Fruit fly (Drosophila melanogaster) whole organism, embryonic: ENCODE results near the gene Fnta.
A peak's percentile ranks its signal among the peaks of the same experiment; 100 is the strongest.

ENCODE experiments used
- CG10209 ChIP-seq: fragments of 200-800 bp; sonication (Bioruptor generic); optimal IDR thresholded peaks from 3 replicates; lab custom pipeline; 2017; ENCODE audit warnings: missing biosample characterization, mild to moderate bottlenecking, missing genetic modification characterization, missing genetic modification reagents
- CG10654 ChIP-seq: fragments of 200-800 bp; sonication (Bioruptor generic); optimal IDR thresholded peaks from 2 replicates; lab custom pipeline; 2016; ENCODE audit warnings: missing biosample characterization, missing genetic modification characterization
- CG10959 ChIP-seq: fragments of 200-800 bp; sonication (Bioruptor generic); IDR thresholded peaks from 2 replicates; pipeline ENCODE4 v1.3.6; 2022; ENCODE audit warnings: missing biosample characterization, missing genetic modification characterization
- CG11560 ChIP-seq: fragments of 200-800 bp; sonication (Bioruptor generic); IDR thresholded peaks from 3 replicates; pipeline ENCODE4 v1.3.6; 2022; ENCODE audit warnings: missing biosample characterization, missing genetic modification characterization
- CG12155 ChIP-seq: fragments of 200-800 bp; sonication (Bioruptor generic); optimal IDR thresholded peaks from 3 replicates; lab custom pipeline; 2016; ENCODE audit warnings: missing biosample characterization, missing genetic modification characterization
- CG13123 ChIP-seq: fragments of 200-800 bp; sonication (Bioruptor generic); optimal IDR thresholded peaks from 2 replicates; lab custom pipeline; 2016; ENCODE audit warnings: missing biosample characterization, missing genetic modification characterization
- CG15696 ChIP-seq: fragments of 200-800 bp; sonication (Bioruptor generic); optimal IDR thresholded peaks from 2 replicates; lab custom pipeline; 2019; ENCODE audit warnings: missing biosample characterization, mild to moderate bottlenecking, missing genetic modification characterization, moderate library complexity
- CG2202 ChIP-seq: fragments of 200-800 bp; sonication (Bioruptor generic); optimal IDR thresholded peaks from 2 replicates; lab custom pipeline; 2018; ENCODE audit warnings: missing biosample characterization, mild to moderate bottlenecking, missing genetic modification characterization
- CG30403 ChIP-seq: fragments of 200-800 bp; sonication (Bioruptor generic); optimal IDR thresholded peaks from 3 replicates; lab custom pipeline; 2016; ENCODE audit warnings: missing biosample characterization, missing genetic modification characterization
- CG43689 ChIP-seq: fragments of 200-800 bp; sonication (Bioruptor generic); IDR thresholded peaks from 2 replicates; pipeline ENCODE4 v1.3.6; 2022; ENCODE audit warnings: missing biosample characterization, missing genetic modification characterization
- CG4617 ChIP-seq: fragments of 200-800 bp; sonication (Bioruptor generic); optimal IDR thresholded peaks from 3 replicates; lab custom pipeline; 2016; ENCODE audit warnings: missing biosample characterization, missing genetic modification characterization, borderline replicate concordance
- CG4730 ChIP-seq: fragments of 200-800 bp; sonication (Bioruptor generic); IDR thresholded peaks from 2 replicates; pipeline ENCODE4 v1.3.6; 2022; ENCODE audit warnings: missing biosample characterization, missing genetic modification characterization
- CG5180 ChIP-seq: fragments of 200-800 bp; sonication (Bioruptor generic); optimal IDR thresholded peaks from 3 replicates; lab custom pipeline; 2017; ENCODE audit warnings: missing biosample characterization, missing genetic modification characterization, mild to moderate bottlenecking, moderate library complexity, missing genetic modification reagents
- CG5953 ChIP-seq: fragments of 200-800 bp; sonication (Bioruptor generic); IDR thresholded peaks from 2 replicates; pipeline ENCODE4 v1.3.6; 2022; ENCODE audit warnings: missing biosample characterization, missing genetic modification characterization
- CG6175 ChIP-seq: fragments of 200-800 bp; sonication (Bioruptor generic); IDR thresholded peaks from 3 replicates; pipeline ENCODE4 v1.3.6; 2022; ENCODE audit warnings: missing biosample characterization, missing genetic modification characterization
- CG6254 ChIP-seq: fragments of 200-800 bp; sonication (Bioruptor generic); optimal IDR thresholded peaks from 3 replicates; lab custom pipeline; 2017; ENCODE audit warnings: mild to moderate bottlenecking, missing biosample characterization, missing genetic modification reagents, missing genetic modification characterization
- CG7745 ChIP-seq: fragments of 200-800 bp; sonication (Bioruptor generic); optimal IDR thresholded peaks from 2 replicates; lab custom pipeline; 2018; ENCODE audit warnings: missing biosample characterization, mild to moderate bottlenecking, missing genetic modification characterization, moderate library complexity
- CG7987 ChIP-seq: fragments of 200-800 bp; sonication (Bioruptor generic); optimal IDR thresholded peaks from 2 replicates; lab custom pipeline; 2018; ENCODE audit warnings: missing biosample characterization, mild to moderate bottlenecking, missing genetic modification characterization, moderate library complexity
- CG8089 ChIP-seq: fragments of 200-800 bp; sonication (Bioruptor generic); optimal IDR thresholded peaks from 3 replicates; lab custom pipeline; 2016; ENCODE audit warnings: missing biosample characterization, missing genetic modification characterization
- CG8281 ChIP-seq: fragments of 200-800 bp; sonication (Bioruptor generic); optimal IDR thresholded peaks from 2 replicates; lab custom pipeline; 2018; ENCODE audit warnings: missing biosample characterization, mild to moderate bottlenecking, missing genetic modification characterization, moderate library complexity
- Chrac-16 ChIP-seq: fragments of 200-800 bp; sonication (Bioruptor generic); optimal IDR thresholded peaks from 3 replicates; lab custom pipeline; 2016; ENCODE audit warnings: missing biosample characterization, missing genetic modification characterization
- Doc3 ChIP-seq: fragments of 200-800 bp; sonication (Bioruptor generic); IDR thresholded peaks from 3 replicates; pipeline ENCODE4 v1.3.6; 2022; ENCODE audit warnings: missing biosample characterization, missing genetic modification characterization; ENCODE audit not compliant: partially characterized antibody
- HLH54F ChIP-seq: fragments of 200-800 bp; sonication (Bioruptor generic); optimal IDR thresholded peaks from 3 replicates; lab custom pipeline; 2016; ENCODE audit warnings: missing biosample characterization, missing genetic modification characterization
- Hand ChIP-seq: fragments of 200-800 bp; sonication (Bioruptor generic); optimal IDR thresholded peaks from 2 replicates; lab custom pipeline; 2017; ENCODE audit warnings: mild to moderate bottlenecking, missing biosample characterization, missing genetic modification reagents, missing genetic modification characterization
- Hr39 ChIP-seq: fragments of >200 bp; optimal IDR thresholded peaks from 2 replicates; lab custom pipeline; 2017
- MESR4 ChIP-seq: fragments of 200-800 bp; sonication (Bioruptor generic); optimal IDR thresholded peaks from 2 replicates; lab custom pipeline; 2018; ENCODE audit warnings: missing biosample characterization, mild to moderate bottlenecking, missing genetic modification characterization, moderate library complexity
- Med ChIP-seq: fragments of 200-800 bp; sonication (Bioruptor generic); peaks from one replicate; lab custom pipeline; 2016; ENCODE audit warnings: missing biosample characterization, missing genetic modification characterization, mild to moderate bottlenecking, inconsistent platforms, moderate library complexity
- NFAT ChIP-seq: fragments of 200-800 bp; sonication (Bioruptor generic); IDR thresholded peaks from 2 replicates; pipeline ENCODE4 v1.3.6; 2022; ENCODE audit warnings: missing biosample characterization, missing genetic modification characterization
- Nf-YC ChIP-seq: fragments of 200-800 bp; optimal IDR thresholded peaks from 3 replicates; lab custom pipeline; 2019; ENCODE audit warnings: missing biosample characterization, mild to moderate bottlenecking, missing genetic modification characterization, moderate library complexity
- PHDP ChIP-seq: fragments of 200-800 bp; sonication (Bioruptor generic); optimal IDR thresholded peaks from 3 replicates; lab custom pipeline; 2018; ENCODE audit warnings: missing biosample characterization, mild to moderate bottlenecking, missing genetic modification characterization, moderate library complexity
- Sry-β ChIP-seq: fragments of 200-800 bp; sonication (Bioruptor generic); optimal IDR thresholded peaks from 2 replicates; lab custom pipeline; 2018; ENCODE audit warnings: missing biosample characterization, mild to moderate bottlenecking, missing genetic modification characterization, moderate library complexity
- Tbp ChIP-seq: fragments of >200 bp; optimal IDR thresholded peaks from 2 replicates; lab custom pipeline; 2018; ENCODE audit warnings: missing biosample characterization, missing genetic modification characterization
- az2 ChIP-seq: fragments of 200-800 bp; sonication (Bioruptor generic); optimal IDR thresholded peaks from 3 replicates; lab custom pipeline; 2016; ENCODE audit warnings: missing biosample characterization, missing genetic modification characterization
- cad ChIP-seq: fragments of >200 bp; optimal IDR thresholded peaks from 2 replicates; lab custom pipeline; 2017; ENCODE audit warnings: missing biosample characterization, missing genetic modification characterization
- chn ChIP-seq: fragments of 200-800 bp; sonication (Bioruptor generic); optimal IDR thresholded peaks from 2 replicates; lab custom pipeline; 2016; ENCODE audit warnings: missing biosample characterization, missing genetic modification characterization
- croc ChIP-seq: fragments of 200-800 bp; sonication (Bioruptor generic); conservative IDR thresholded peaks from 3 replicates; pipeline ENCODE4 v1.3.6; 2022; ENCODE audit warnings: missing biosample characterization, missing genetic modification characterization
- eyg ChIP-seq: fragments of 200-800 bp; sonication (Bioruptor generic); optimal IDR thresholded peaks from 3 replicates; lab custom pipeline; 2016; ENCODE audit warnings: missing biosample characterization, missing genetic modification characterization
- ftz-f1 ChIP-seq: fragments of 200-800 bp; sonication (Bioruptor generic); optimal IDR thresholded peaks from 2 replicates; lab custom pipeline; 2016; ENCODE audit warnings: missing biosample characterization, missing genetic modification characterization
- ham ChIP-seq: fragments of 200-800 bp; sonication (Bioruptor generic); IDR thresholded peaks from 2 replicates; pipeline ENCODE4 v1.3.6; 2022; ENCODE audit warnings: missing biosample characterization, missing genetic modification characterization
- ind ChIP-seq: fragments of 200-800 bp; sonication (Bioruptor generic); optimal IDR thresholded peaks from 3 replicates; lab custom pipeline; 2016; ENCODE audit warnings: missing biosample characterization, missing genetic modification characterization
- jing ChIP-seq: fragments of 200-800 bp; sonication (Bioruptor generic); optimal IDR thresholded peaks from 2 replicates; lab custom pipeline; 2018; ENCODE audit warnings: missing biosample characterization, mild to moderate bottlenecking, missing genetic modification characterization
- mam ChIP-seq: fragments of 200-800 bp; sonication (Bioruptor generic); optimal IDR thresholded peaks from 3 replicates; lab custom pipeline; 2016; ENCODE audit warnings: missing biosample characterization, missing genetic modification characterization
- nmo ChIP-seq: fragments of 200-800 bp; sonication (Bioruptor generic); optimal IDR thresholded peaks from 2 replicates; lab custom pipeline; 2018; ENCODE audit warnings: missing biosample characterization, mild to moderate bottlenecking, missing genetic modification characterization, moderate library complexity
- oc ChIP-seq: fragments of 200-800 bp; sonication (Bioruptor generic); optimal IDR thresholded peaks from 2 replicates; lab custom pipeline; 2018; ENCODE audit warnings: missing biosample characterization, mild to moderate bottlenecking, missing genetic modification characterization, moderate library complexity
- onecut ChIP-seq: fragments of 200-800 bp; sonication (Bioruptor generic); IDR thresholded peaks from 2 replicates; pipeline ENCODE4 v1.3.6; 2022; ENCODE audit warnings: missing biosample characterization, missing genetic modification characterization
- sima ChIP-seq: fragments of 200-800 bp; sonication (Bioruptor generic); optimal IDR thresholded peaks from 2 replicates; lab custom pipeline; 2016; ENCODE audit warnings: missing biosample characterization, missing genetic modification characterization
- sisA ChIP-seq: fragments of 200-800 bp; sonication (Bioruptor generic); IDR thresholded peaks from 2 replicates; pipeline ENCODE4 v1.3.6; 2022; ENCODE audit warnings: missing biosample characterization, missing genetic modification characterization
- sqz ChIP-seq: fragments of 200-800 bp; sonication (Bioruptor generic); optimal IDR thresholded peaks from 3 replicates; lab custom pipeline; 2018; ENCODE audit warnings: missing biosample characterization, mild to moderate bottlenecking, missing genetic modification characterization
- sr ChIP-seq: fragments of 200-800 bp; sonication (Bioruptor generic); IDR thresholded peaks from 3 replicates; pipeline ENCODE4 v1.3.6; 2022; ENCODE audit warnings: missing biosample characterization, missing genetic modification characterization
- stc ChIP-seq: fragments of 200-800 bp; sonication (Bioruptor generic); IDR thresholded peaks from 2 replicates; pipeline ENCODE4 v1.3.6; 2022; ENCODE audit warnings: missing biosample characterization, missing genetic modification characterization
- sug ChIP-seq: fragments of 200-800 bp; optimal IDR thresholded peaks from 2 replicates; lab custom pipeline; 2019; ENCODE audit warnings: missing biosample characterization, mild to moderate bottlenecking, missing genetic modification characterization, moderate library complexity
- tll ChIP-seq, 2 experiments: fragments of 200-800 bp in 1 of 2; fragments of >200 bp in 1 of 2; sonication (Bioruptor generic) in 1 of 2; optimal IDR thresholded peaks; 2 replicates each; lab custom pipeline; 2017 to 2019; ENCODE audit warnings: missing biosample characterization in 2 of 2, missing genetic modification characterization in 2 of 2, mild to moderate bottlenecking in 1 of 2, moderate library complexity in 1 of 2

The Fnta gene

dm6 chr2L:4821319-4821717 is 9.2 kb downstream of the Fnta start:
- TF ChIP-seq az2 (GFP tag; lab: Kevin White, UChicago), result peak; percentile 44
- peak; percentile 45 for TF ChIP-seq mam (GFP tag; lab: Kevin White, UChicago)
- TF ChIP-seq CG6254, result peak; percentile 10
- TF ChIP-seq cad (GFP tag; lab: Kevin White, UChicago), result no peak
- TF ChIP-seq MESR4 (GFP tag; lab: Kevin White, UChicago), result no peak
- peak; percentile 20 for TF ChIP-seq CG10654 (GFP tag; lab: Kevin White, UChicago)
- peak; percentile 62; the same call in 1 of the 2 replicates for TF ChIP-seq NFAT (GFP tag; lab: Robert Waterston, UW)
- TF ChIP-seq CG43689 (GFP tag; lab: Robert Waterston, UW), result peak; percentile 19; the same call in 1 of the 2 replicates
- peak; percentile 42 for TF ChIP-seq stc (GFP tag; lab: Robert Waterston, UW)
- no peak for TF ChIP-seq CG10959 (GFP tag; lab: Robert Waterston, UW)
- TF ChIP-seq jing, result no peak
- no peak for TF ChIP-seq sima (GFP tag; lab: Kevin White, UChicago)
- no peak for TF ChIP-seq Hr39 (lab: Kevin White, UChicago)
- no peak for TF ChIP-seq onecut
- TF ChIP-seq CG13123 (GFP tag; lab: Kevin White, UChicago), result no peak
- TF ChIP-seq PHDP, result peak; percentile 75
- TF ChIP-seq Nf-YC (tag; lab: Kevin White, UChicago), result peak; percentile 38
- no peak for TF ChIP-seq sr (GFP tag; lab: Robert Waterston, UW)
- TF ChIP-seq Med, result peak; percentile 87
- TF ChIP-seq CG15696 (tag; lab: Kevin White, UChicago), result peak; percentile 26
- TF ChIP-seq Tbp (GFP tag; lab: Kevin White, UChicago), result no peak
- no peak for TF ChIP-seq CG2202
- peak; percentile 36 for TF ChIP-seq HLH54F (GFP tag; lab: Kevin White, UChicago)
- no peak for TF ChIP-seq ftz-f1 (GFP tag; lab: Kevin White, UChicago)
- no peak for TF ChIP-seq CG7745
- no peak for TF ChIP-seq CG5953 (GFP tag; lab: Robert Waterston, UW)
- TF ChIP-seq ind (GFP tag; lab: Kevin White, UChicago), result peak; percentile 49
- TF ChIP-seq CG7987 (GFP tag; lab: Kevin White, UChicago), result no peak
- TF ChIP-seq CG12155 (GFP tag; lab: Kevin White, UChicago), result peak; percentile 33
- TF ChIP-seq croc (GFP tag; lab: Robert Waterston, UW), result peak; percentile 37; the same call in 2 of the 3 replicates
- no peak for TF ChIP-seq Doc3 (GFP tag; lab: Robert Waterston, UW)
- TF ChIP-seq CG5180, result peak; percentile 44
- TF ChIP-seq Sry-β (GFP tag; lab: Kevin White, UChicago), result no peak
- TF ChIP-seq CG4617 (GFP tag; lab: Kevin White, UChicago), result no peak
- peak; percentile 38; the same call in 1 of the 3 replicates for TF ChIP-seq CG11560 (tag; lab: Robert Waterston, UW)
- TF ChIP-seq eyg (GFP tag; lab: Kevin White, UChicago), result no peak
- TF ChIP-seq sug (tag; lab: Kevin White, UChicago), result peak; percentile 50
- no peak for TF ChIP-seq tll (GFP tag; optimal IDR thresholded peaks at IDR 0.05; lab: Kevin White, UChicago)
- no peak for TF ChIP-seq CG8089 (GFP tag; lab: Kevin White, UChicago)
- TF ChIP-seq chn (GFP tag; lab: Kevin White, UChicago), result no peak
- TF ChIP-seq CG30403 (GFP tag; lab: Kevin White, UChicago), result peak; percentile 60
- TF ChIP-seq sisA, result peak; percentile 66
- TF ChIP-seq oc (tag; lab: Kevin White, UChicago), result no peak
- peak; percentile 73 for TF ChIP-seq CG10209 (GFP tag; lab: Kevin White, UChicago)
- TF ChIP-seq Hand (GFP tag; lab: Kevin White, UChicago), result peak; percentile 85
- peak; percentile 20 for TF ChIP-seq Chrac-16 (GFP tag; lab: Kevin White, UChicago)
- TF ChIP-seq CG4730 (GFP tag; lab: Robert Waterston, UW), result 0 out of 2 replicates have a peak, but pooled peaks have one; percentile 4
- no peak for TF ChIP-seq ham (GFP tag; lab: Robert Waterston, UW)
- TF ChIP-seq nmo (GFP tag; lab: Kevin White, UChicago), result peak; percentile 67
- TF ChIP-seq sqz (GFP tag; lab: Kevin White, UChicago), result peak; percentile 50
- TF ChIP-seq CG8281 (tag; lab: Kevin White, UChicago), result no peak
- TF ChIP-seq CG6175, result no peak
